In the genomic region with DNA sequence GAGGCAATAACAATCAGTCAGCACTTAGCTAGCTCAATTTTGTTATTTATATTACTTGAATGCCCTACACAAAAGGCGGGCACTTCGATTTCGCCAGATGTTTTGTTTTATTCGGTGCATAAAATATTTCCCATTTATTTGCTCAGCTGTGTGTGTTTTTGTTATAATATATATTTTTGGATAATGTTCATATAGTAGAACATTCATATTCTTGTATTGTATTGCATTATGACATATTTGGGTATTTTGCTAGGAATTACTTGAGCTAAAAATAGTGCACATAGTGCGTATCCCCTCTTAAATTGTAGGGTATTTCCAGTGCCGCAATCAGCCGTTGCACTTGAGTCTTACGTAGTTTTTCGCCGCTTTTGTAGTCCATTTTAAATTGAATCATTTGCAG, we compare ENCODE assay signal across 5 fruit fly cellular contexts.
TF ChIP-seq lines count a peak whose summit lies in the region.

No protein-coding gene starts in this region.

- TF ChIP-seq CTCF in whole organism, embryonic (GFP tag; optimal IDR thresholded peaks at IDR 0.05; lab: Kevin White, UChicago) = no peak

TF ChIP-seq in whole organism, adult, 20 proteins besides CTCF, POLR2A, EP300 and RAD21 (continues in another document):
- TF ChIP-seq CG5204 (GFP tag; optimal IDR thresholded peaks at IDR 0.05; lab: Kevin White, UChicago) (peak; percentile 79), ovo (GFP tag; optimal IDR thresholded peaks at IDR 0.05; lab: Kevin White, UChicago) (peak; percentile 68), Mnt (GFP tag; optimal IDR thresholded peaks at IDR 0.05; lab: Kevin White, UChicago) (peak; percentile 68), Hr96 (GFP tag; optimal IDR thresholded peaks at IDR 0.05; lab: Kevin White, UChicago) (peak; percentile 70), CG33017 (tag; optimal IDR thresholded peaks at IDR 0.05; lab: Kevin White, UChicago) (peak; percentile 85), tj (GFP tag; optimal IDR thresholded peaks at IDR 0.05; lab: Kevin White, UChicago) (peak; percentile 88), CG11617 (GFP tag; optimal IDR thresholded peaks at IDR 0.05; lab: Kevin White, UChicago) (peak; percentile 93), CG7101 (tag; optimal IDR thresholded peaks at IDR 0.05; lab: Kevin White, UChicago) (peak; percentile 92), pad (GFP tag; optimal IDR thresholded peaks at IDR 0.05; lab: Kevin White, UChicago) (peak; percentile 78), CG1620 (GFP tag; optimal IDR thresholded peaks at IDR 0.05; lab: Kevin White, UChicago) (peak; percentile 77), CG12768 (GFP tag; optimal IDR thresholded peaks at IDR 0.05; lab: Kevin White, UChicago) (peak; percentile 80), CG7045 (GFP tag; optimal IDR thresholded peaks at IDR 0.05; lab: Kevin White, UChicago) (peak; percentile 81), CG14711 (tag; optimal IDR thresholded peaks at IDR 0.05; lab: Kevin White, UChicago) (peak; percentile 82), toe (GFP tag; optimal IDR thresholded peaks at IDR 0.05; lab: Kevin White, UChicago) (peak; percentile 64), cic (GFP tag; optimal IDR thresholded peaks at IDR 0.05; lab: Kevin White, UChicago) (peak; percentile 57), Crg-1 (GFP tag; optimal IDR thresholded peaks at IDR 0.05; lab: Kevin White, UChicago) (peak; percentile 46), bab1 (GFP tag; optimal IDR thresholded peaks at IDR 0.05; lab: Kevin White, UChicago) (peak; percentile 95)

TF ChIP-seq in whole organism, embryonic, 481 proteins besides CTCF, POLR2A, EP300 and RAD21 (continues in another document):
- TF ChIP-seq CG12299 (tag; optimal IDR thresholded peaks at IDR 0.05; lab: Kevin White, UChicago) (peak; percentile 28), CG14667 (GFP tag; IDR thresholded peaks at IDR 0.05; lab: Robert Waterston, UW) (no peak), CG7745 (tag; optimal IDR thresholded peaks at IDR 0.05; lab: Kevin White, UChicago) (no peak), yki (optimal IDR thresholded peaks at IDR 0.05; lab: Kevin White, UChicago) (no peak), maf-S (GFP tag; optimal IDR thresholded peaks at IDR 0.05; lab: Kevin White, UChicago) (no peak), gro (GFP tag; optimal IDR thresholded peaks at IDR 0.05; lab: Kevin White, UChicago) (no peak), dm (GFP tag; optimal IDR thresholded peaks at IDR 0.05; lab: Kevin White, UChicago) (no peak), Hr39 (optimal IDR thresholded peaks at IDR 0.05; lab: Kevin White, UChicago) (no peak), CG7928 (GFP tag; optimal IDR thresholded peaks at IDR 0.05; lab: Kevin White, UChicago) (no peak), Gug (GFP tag; IDR thresholded peaks at IDR 0.05; lab: Robert Waterston, UW) (no peak), chif (GFP tag; optimal IDR thresholded peaks at IDR 0.05; lab: Kevin White, UChicago) (no peak), CG34422 (GFP tag; IDR thresholded peaks at IDR 0.05; lab: Robert Waterston, UW) (no peak), Sox100B (GFP tag; optimal IDR thresholded peaks at IDR 0.05; lab: Kevin White, UChicago) (peak; percentile 62), CG10209 (GFP tag; optimal IDR thresholded peaks at IDR 0.05; lab: Kevin White, UChicago) (peak; percentile 58), Pdp1 (GFP tag; optimal IDR thresholded peaks at IDR 0.05; lab: Kevin White, UChicago) (peak; percentile 9 to 45), croc (GFP tag; conservative IDR thresholded peaks at IDR 0.05; lab: Robert Waterston, UW) (no peak), CG30403 (GFP tag; optimal IDR thresholded peaks at IDR 0.05; lab: Kevin White, UChicago) (peak; percentile 57), CG6791 (GFP tag; IDR thresholded peaks at IDR 0.05; lab: Robert Waterston, UW; ENCODE audit: partially characterized antibody) (no peak)

TF ChIP-seq in whole organism, prepupa, 60 proteins besides CTCF, POLR2A, EP300 and RAD21 (continues in another document):
- TF ChIP-seq Sox102F (GFP tag; optimal IDR thresholded peaks at IDR 0.05; lab: Kevin White, UChicago) (peak; percentile 47), Eip93F (GFP tag; optimal IDR thresholded peaks at IDR 0.05; lab: Kevin White, UChicago) (no peak), Ets21C (GFP tag; optimal IDR thresholded peaks at IDR 0.05; lab: Kevin White, UChicago) (peak; percentile 10), CG11762 (GFP tag; optimal IDR thresholded peaks at IDR 0.05; lab: Kevin White, UChicago; ENCODE audit: insufficient read depth) (peak; percentile 13), Hr39 (GFP tag; optimal IDR thresholded peaks at IDR 0.05; lab: Kevin White, UChicago) (peak; percentile 47), svp (GFP tag; lab: Kevin White, UChicago) (peak; percentile 80), topi (GFP tag; optimal IDR thresholded peaks at IDR 0.05; lab: Kevin White, UChicago) (peak; percentile 59), net (GFP tag; optimal IDR thresholded peaks at IDR 0.05; lab: Kevin White, UChicago) (peak; percentile 12), Sox14 (GFP tag; optimal IDR thresholded peaks at IDR 0.05; lab: Kevin White, UChicago) (peak; percentile 34), dac (GFP tag; optimal IDR thresholded peaks at IDR 0.05; lab: Kevin White, UChicago) (no peak), CG31627 (GFP tag; optimal IDR thresholded peaks at IDR 0.05; lab: Kevin White, UChicago) (peak; percentile 51), CG3919 (GFP tag; optimal IDR thresholded peaks at IDR 0.05; lab: Kevin White, UChicago) (no peak), CG6276 (GFP tag; optimal IDR thresholded peaks at IDR 0.05; lab: Kevin White, UChicago) (peak; percentile 36), salr (GFP tag; optimal IDR thresholded peaks at IDR 0.05; lab: Kevin White, UChicago) (no peak), CG1621 (tag; optimal IDR thresholded peaks at IDR 0.05; lab: Kevin White, UChicago) (no peak), CG3032 (tag; optimal IDR thresholded peaks at IDR 0.05; lab: Kevin White, UChicago) (peak; percentile 19), spab (GFP tag; optimal IDR thresholded peaks at IDR 0.05; lab: Kevin White, UChicago) (no peak), Eip75B (GFP tag; optimal IDR thresholded peaks at IDR 0.05; lab: Kevin White, UChicago) (peak; percentile 33), Sox15 (GFP tag; optimal IDR thresholded peaks at IDR 0.05; lab: Kevin White, UChicago) (no peak)

TF ChIP-seq in whole organism, pupa, 21 proteins besides CTCF, POLR2A, EP300 and RAD21 (continues in another document):
- TF ChIP-seq Pif1A (GFP tag; optimal IDR thresholded peaks at IDR 0.05; lab: Kevin White, UChicago) = peak; percentile 53
- no peak for TF ChIP-seq fd96Ca (GFP tag; IDR thresholded peaks at IDR 0.05; lab: Robert Waterston, UW)
- peak; percentile 32 for TF ChIP-seq CG15710 (tag; optimal IDR thresholded peaks at IDR 0.05; lab: Kevin White, UChicago)
- peak; percentile 42; the same call in 1 of the 2 replicates for TF ChIP-seq CG32121 (GFP tag; IDR thresholded peaks at IDR 0.05; lab: Robert Waterston, UW)
- TF ChIP-seq Snoo (tag; optimal IDR thresholded peaks at IDR 0.05; lab: Kevin White, UChicago) = peak; percentile 37
- TF ChIP-seq CG13204 (GFP tag; optimal IDR thresholded peaks at IDR 0.05; lab: Kevin White, UChicago) = no peak
- TF ChIP-seq Ets98B (GFP tag; IDR thresholded peaks at IDR 0.05; lab: Robert Waterston, UW) = peak; percentile 49; the same call in 1 of the 2 replicates
- peak; percentile 35 for TF ChIP-seq CG14655 (GFP tag; optimal IDR thresholded peaks at IDR 0.05; lab: Kevin White, UChicago)
- peak; percentile 15 for TF ChIP-seq CG9948 (tag; optimal IDR thresholded peaks at IDR 0.05; lab: Kevin White, UChicago)
- TF ChIP-seq CG8159 (tag; optimal IDR thresholded peaks at IDR 0.05; lab: Kevin White, UChicago) = peak; percentile 37
- no peak for TF ChIP-seq CG17806 (tag; optimal IDR thresholded peaks at IDR 0.05; lab: Kevin White, UChicago)
- TF ChIP-seq CG34367 (tag; optimal IDR thresholded peaks at IDR 0.05; lab: Kevin White, UChicago) = no peak
- no peak for TF ChIP-seq rn (GFP tag; IDR thresholded peaks at IDR 0.05; lab: Robert Waterston, UW)
- TF ChIP-seq CG8301 (tag; optimal IDR thresholded peaks at IDR 0.05; lab: Kevin White, UChicago) = peak; percentile 42
- TF ChIP-seq CG4496 (GFP tag; IDR thresholded peaks at IDR 0.05; lab: Robert Waterston, UW) = no peak; the same call in 2 of the 3 replicates
- TF ChIP-seq gl (tag; optimal IDR thresholded peaks at IDR 0.05; lab: Kevin White, UChicago) = no peak
- no peak for TF ChIP-seq CG12605 (GFP tag; IDR thresholded peaks at IDR 0.05; lab: Robert Waterston, UW)
- no peak for TF ChIP-seq EcR (GFP tag; optimal IDR thresholded peaks at IDR 0.05; lab: Kevin White, UChicago)
- peak; percentile 31 for TF ChIP-seq Pif1B (GFP tag; optimal IDR thresholded peaks at IDR 0.05; lab: Kevin White, UChicago)
- TF ChIP-seq D1 (tag; optimal IDR thresholded peaks at IDR 0.05; lab: Kevin White, UChicago) = no peak

TF ChIP-seq in whole organism, wandering third instar larva, 38 proteins besides CTCF, POLR2A, EP300 and RAD21 (continues in another document):
- TF ChIP-seq sv (GFP tag; optimal IDR thresholded peaks at IDR 0.05; lab: Kevin White, UChicago) = peak; percentile 27
- TF ChIP-seq Rel (GFP tag; optimal IDR thresholded peaks at IDR 0.05; lab: Kevin White, UChicago) = no peak
- TF ChIP-seq Rel (tag; optimal IDR thresholded peaks at IDR 0.05; lab: Kevin White, UChicago) = no peak
- TF ChIP-seq HLH106 (tag; optimal IDR thresholded peaks at IDR 0.05; lab: Kevin White, UChicago) = peak; percentile 66
- TF ChIP-seq CrebA (GFP tag; optimal IDR thresholded peaks at IDR 0.05; lab: Kevin White, UChicago; ENCODE audit: borderline replicate concordance) = no peak
- no peak for TF ChIP-seq Hr78 (GFP tag; optimal IDR thresholded peaks at IDR 0.05; lab: Kevin White, UChicago)
- TF ChIP-seq brk (GFP tag; optimal IDR thresholded peaks at IDR 0.05; lab: Kevin White, UChicago) = peak; percentile 48
- TF ChIP-seq dmrt93B (GFP tag; optimal IDR thresholded peaks at IDR 0.05; lab: Kevin White, UChicago) = peak; percentile 43
- peak; percentile 39 for TF ChIP-seq psq (GFP tag; optimal IDR thresholded peaks at IDR 0.05; lab: Kevin White, UChicago)
- TF ChIP-seq jim (GFP tag; optimal IDR thresholded peaks at IDR 0.05; lab: Kevin White, UChicago) = no peak
- TF ChIP-seq fru (GFP tag; optimal IDR thresholded peaks at IDR 0.05; lab: Kevin White, UChicago) = peak; percentile 45
- no peak for TF ChIP-seq GATAd (GFP tag; optimal IDR thresholded peaks at IDR 0.05; lab: Kevin White, UChicago)
- TF ChIP-seq h (GFP tag; optimal IDR thresholded peaks at IDR 0.05; lab: Kevin White, UChicago) = peak; percentile 65
- TF ChIP-seq tai (GFP tag; optimal IDR thresholded peaks at IDR 0.05; lab: Kevin White, UChicago) = no peak
- peak; percentile 24 for TF ChIP-seq OdsH (GFP tag; optimal IDR thresholded peaks at IDR 0.05; lab: Kevin White, UChicago)
- TF ChIP-seq Myc (optimal IDR thresholded peaks at IDR 0.05; lab: Kevin White, UChicago) = no peak
- peak; percentile 63 for TF ChIP-seq Sp1 (GFP tag; optimal IDR thresholded peaks at IDR 0.05; lab: Kevin White, UChicago)
- TF ChIP-seq Hnf4 (GFP tag; optimal IDR thresholded peaks at IDR 0.05; lab: Kevin White, UChicago) = peak; percentile 16
- TF ChIP-seq br (GFP tag; optimal IDR thresholded peaks at IDR 0.05; lab: Kevin White, UChicago) = peak; percentile 50
- TF ChIP-seq foxo (GFP tag; optimal IDR thresholded peaks at IDR 0.05; lab: Kevin White, UChicago) = peak in 1 of 2 experiments; percentile 70
- peak; percentile 61 for TF ChIP-seq rgr (GFP tag; optimal IDR thresholded peaks at IDR 0.05; lab: Kevin White, UChicago)
